Worm (Caenorhabditis elegans) whole organism, L4 larva: ENCODE measurements around the gene ZK1098.12.

Source experiments
- F26F4.8 ChIP-seq: fragments of 200-800 bp; sonication (Bioruptor generic); conservative IDR thresholded peaks from 2 replicates; pipeline ENCODE4 v1.3.6; 2022; ENCODE audit warnings: missing genetic modification characterization, missing compliant biosample characterization
- ZK546.5 ChIP-seq, 2 experiments: sonication (generic microtip); optimal IDR thresholded peaks; 2 replicates each; lab custom pipeline; 2017; ENCODE audit warnings: missing biosample characterization in 2 of 2, missing genetic modification characterization in 2 of 2
- fos-1 ChIP-seq: fragments of 150-350 bp; optimal IDR thresholded peaks from 2 replicates; lab custom pipeline; 2014; ENCODE audit warnings: missing biosample characterization, missing genetic modification characterization
- lin-39 ChIP-seq: fragments of 150-350 bp; optimal IDR thresholded peaks from 2 replicates; lab custom pipeline; 2014; ENCODE audit warnings: missing biosample characterization, missing genetic modification reagents, missing genetic modification characterization
- nhr-237 ChIP-seq: sonication (generic microtip); optimal IDR thresholded peaks from 2 replicates; lab custom pipeline; 2017; ENCODE audit warnings: missing biosample characterization, missing genetic modification characterization
- nhr-77 ChIP-seq: fragments of 150-350 bp; optimal IDR thresholded peaks from 2 replicates; lab custom pipeline; 2014; ENCODE audit warnings: missing biosample characterization, missing genetic modification characterization
- pha-4 ChIP-seq, 2 experiments: fragments of 150-350 bp in 1 of 2; fragments of 200-800 bp in 1 of 2; sonication (Bioruptor generic) in 1 of 2; IDR thresholded peaks in 1 of 2; optimal IDR thresholded peaks in 1 of 2; 2 replicates each; pipeline versions ENCODE4 v1.3.6 to Lab custom; 2014 to 2022; ENCODE audit warnings: missing genetic modification characterization in 2 of 2, missing genetic modification reagents in 2 of 2, missing biosample characterization in 1 of 2, missing compliant biosample characterization in 1 of 2

DNA sequence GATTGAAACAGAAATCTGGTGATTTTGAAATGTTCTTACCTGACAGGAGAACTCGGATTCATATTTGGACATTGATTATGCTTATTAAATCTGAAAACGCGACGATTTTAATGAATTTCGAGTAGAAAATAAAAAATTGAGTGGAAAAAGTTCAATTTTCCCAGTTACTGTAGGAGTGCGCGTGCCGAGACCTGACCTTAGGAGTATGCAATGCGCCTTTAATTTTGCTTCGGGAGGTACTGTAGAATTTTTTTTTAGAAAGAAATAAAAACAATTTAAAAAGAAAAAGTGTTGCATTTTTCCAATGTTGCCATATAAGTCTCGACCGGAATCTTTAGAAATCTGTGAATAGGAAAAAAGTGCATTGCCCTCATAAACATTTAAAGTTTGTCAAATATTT, 21.1 kb downstream of the ZK1098.12 start, which contains the start of gene C48B4.11:
- TF ChIP-seq nhr-237 (tag; lab: Kevin White, UChicago) (no peak), nhr-77 (tag; lab: Kevin White, UChicago) (no peak), pha-4 (GFP tag; IDR thresholded peaks at IDR 0.05; lab: Robert Waterston, UW) (no peak), pha-4 (tag; optimal IDR thresholded peaks at IDR 0.05; lab: Kevin White, UChicago) (no peak), ZK546.5 (tag; optimal IDR thresholded peaks at IDR 0.05; lab: Kevin White, UChicago) (no peak), fos-1 (no peak), F26F4.8 (GFP tag; lab: Robert Waterston, UW) (no peak), lin-39 (no peak)
